Worm (Caenorhabditis elegans): ENCODE results near the gene F56F10.2.

DNA sequence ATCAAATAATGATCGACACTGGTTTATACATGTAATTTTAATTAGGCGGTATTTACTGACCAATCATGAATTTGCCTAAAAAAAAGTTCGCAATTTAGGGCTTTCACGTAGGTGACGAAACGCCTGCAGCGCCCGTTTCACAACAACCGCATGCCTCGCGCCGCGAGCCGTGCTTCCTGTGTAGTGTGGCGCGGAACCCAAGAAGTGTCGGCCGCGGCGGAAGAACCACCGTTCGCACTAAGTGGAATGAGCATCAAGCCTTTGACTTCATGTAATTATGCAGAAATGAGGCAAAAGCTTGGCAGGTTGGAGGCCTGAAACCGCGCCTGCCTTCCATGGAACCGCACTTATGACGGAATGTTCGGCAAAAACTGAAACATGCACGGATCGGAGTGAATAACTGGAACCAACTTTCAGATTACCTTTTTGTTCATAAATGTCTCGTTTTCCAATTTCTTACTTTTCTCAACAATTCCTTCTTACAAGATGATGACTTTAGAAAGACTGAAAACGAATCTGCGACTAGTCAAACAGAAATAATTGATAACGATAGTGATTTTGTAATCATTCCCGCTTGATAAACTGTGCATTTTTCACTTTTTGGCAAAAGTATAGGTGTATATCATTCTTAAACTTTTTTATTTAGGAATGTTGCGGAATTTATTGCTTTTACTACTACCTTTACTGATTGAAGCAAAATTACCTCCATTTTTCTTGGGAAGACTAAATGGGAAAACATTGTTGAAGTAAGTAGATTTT lies 12.7 kb downstream of the F56F10.2 start, which contains the start of gene F56F10.1:
- TF ChIP-seq snpc-4 (tag; optimal IDR thresholded peaks at IDR 0.05) (peak; percentile 78), elt-1 (tag; optimal IDR thresholded peaks at IDR 0.05) (no peak), ceh-82 (tag; optimal IDR thresholded peaks at IDR 0.05) (no peak), lsy-2 (tag; optimal IDR thresholded peaks at IDR 0.05) (no peak), lin-13 (GFP tag; optimal IDR thresholded peaks at IDR 0.05) (no peak)
